Fruit fly (Drosophila melanogaster) S2 (cell line): ENCODE data around the gene Alp10.

Experiments used
- CG8478 ChIP-seq: fragments of >200 bp; optimal IDR thresholded peaks from 2 replicates; lab custom pipeline; 2018
- CTCF ChIP-seq, 2 experiments: fragments of >200 bp; optimal IDR thresholded peaks; 2 replicates each; lab custom pipeline; 2018

DNA sequence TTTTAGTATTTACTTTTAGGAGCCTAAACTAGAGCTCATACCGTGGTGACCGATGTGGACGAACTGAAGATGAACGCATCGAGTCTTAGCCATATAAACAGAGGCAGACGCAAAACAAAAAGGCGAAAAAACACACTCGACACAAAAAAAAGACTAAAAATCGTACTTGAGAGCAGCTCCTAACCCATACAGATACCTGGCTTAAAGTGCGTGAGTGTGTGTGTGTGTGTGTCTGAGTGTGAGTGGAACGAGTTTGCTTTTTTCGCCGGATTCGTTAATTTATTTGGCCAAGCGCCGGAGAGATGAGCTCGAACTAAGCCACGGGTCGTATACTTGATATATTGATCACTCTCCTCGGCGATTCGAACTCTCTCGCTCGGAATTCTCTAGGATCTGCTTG is 44.0 kb downstream of the Alp10 start, which contains the start of gene frm:
- no peak for TF ChIP-seq CG8478
- no peak for TF ChIP-seq CTCF (optimal IDR thresholded peaks at IDR 0.05; lab: Kevin White, UChicago)
